Fruit fly (Drosophila melanogaster) whole organism, embryonic: ENCODE measurements around the gene CG1231.

Experiments used
- Abd-B ChIP-seq: fragments of 200-800 bp; sonication (Bioruptor generic); optimal IDR thresholded peaks from 2 replicates; lab custom pipeline; 2018; ENCODE audit warnings: missing biosample characterization, mild to moderate bottlenecking, missing genetic modification characterization, moderate library complexity
- Adf1 ChIP-seq: fragments of 200-800 bp; sonication (Bioruptor generic); IDR thresholded peaks from 2 replicates; pipeline ENCODE4 v1.3.6; 2022; ENCODE audit warnings: missing biosample characterization, missing genetic modification characterization
- Antp ChIP-seq: fragments of 200-800 bp; sonication (Bioruptor generic); optimal IDR thresholded peaks from 3 replicates; lab custom pipeline; 2016; ENCODE audit warnings: missing biosample characterization, missing genetic modification characterization
- Awh ChIP-seq: fragments of 200-800 bp; sonication (Bioruptor generic); IDR thresholded peaks from 2 replicates; pipeline ENCODE4, ENCODE4 v1.3.6; 2022; ENCODE audit warnings: missing biosample characterization, missing genetic modification characterization
- B-H1 ChIP-seq: fragments of 200-800 bp; sonication (Bioruptor generic); IDR thresholded peaks from 3 replicates; pipeline ENCODE4 v1.3.6; 2022; ENCODE audit warnings: missing biosample characterization, missing genetic modification characterization
- CG10147 ChIP-seq: fragments of 200-800 bp; sonication (Bioruptor generic); optimal IDR thresholded peaks from 2 replicates; lab custom pipeline; 2019; ENCODE audit warnings: missing biosample characterization, mild to moderate bottlenecking, missing genetic modification characterization, moderate library complexity
- CG10543 ChIP-seq: fragments of 200-800 bp; sonication (Bioruptor generic); optimal IDR thresholded peaks from 3 replicates; lab custom pipeline; 2017; ENCODE audit warnings: missing biosample characterization, mild to moderate bottlenecking, missing genetic modification characterization, moderate library complexity
- CG11560 ChIP-seq: fragments of 200-800 bp; sonication (Bioruptor generic); IDR thresholded peaks from 3 replicates; pipeline ENCODE4 v1.3.6; 2022; ENCODE audit warnings: missing biosample characterization, missing genetic modification characterization
- CG12744 ChIP-seq: fragments of 200-800 bp; sonication (Bioruptor generic); optimal IDR thresholded peaks from 2 replicates; lab custom pipeline; 2016; ENCODE audit warnings: missing biosample characterization, missing genetic modification characterization
- CG13296 ChIP-seq: fragments of 200-800 bp; sonication (Bioruptor generic); optimal IDR thresholded peaks from 3 replicates; lab custom pipeline; 2018; ENCODE audit warnings: missing biosample characterization, mild to moderate bottlenecking, missing genetic modification characterization
- CG15269 ChIP-seq: fragments of 200-800 bp; sonication (Bioruptor generic); optimal IDR thresholded peaks from 2 replicates; lab custom pipeline; 2018; ENCODE audit warnings: missing biosample characterization, mild to moderate bottlenecking, missing genetic modification characterization, moderate library complexity
- CG15696 ChIP-seq: fragments of 200-800 bp; sonication (Bioruptor generic); optimal IDR thresholded peaks from 2 replicates; lab custom pipeline; 2019; ENCODE audit warnings: missing biosample characterization, mild to moderate bottlenecking, missing genetic modification characterization, moderate library complexity
- CG17328 ChIP-seq: fragments of 200-800 bp; sonication (Bioruptor generic); IDR thresholded peaks from 2 replicates; pipeline ENCODE4 v1.3.6; 2022; ENCODE audit warnings: missing biosample characterization, missing genetic modification characterization
- CG17359 ChIP-seq: fragments of 200-800 bp; sonication (Bioruptor generic); optimal IDR thresholded peaks from 3 replicates; lab custom pipeline; 2018; ENCODE audit warnings: missing biosample characterization, mild to moderate bottlenecking, missing genetic modification characterization, moderate library complexity
- CG17612 ChIP-seq: fragments of 200-800 bp; sonication (Bioruptor generic); IDR thresholded peaks from 2 replicates; pipeline ENCODE4 v1.3.6; 2022; ENCODE audit warnings: missing biosample characterization, missing genetic modification characterization
- CG17802 ChIP-seq: fragments of 200-800 bp; sonication (Bioruptor generic); optimal IDR thresholded peaks from 2 replicates; lab custom pipeline; 2018; ENCODE audit warnings: missing biosample characterization, mild to moderate bottlenecking, missing genetic modification characterization, moderate library complexity
- CG18476 ChIP-seq: fragments of 200-800 bp; sonication (Bioruptor generic); optimal IDR thresholded peaks from 2 replicates; lab custom pipeline; 2016; ENCODE audit warnings: missing biosample characterization, mild to moderate bottlenecking, missing genetic modification characterization
- CG4282 ChIP-seq: fragments of 200-800 bp; sonication (Bioruptor generic); optimal IDR thresholded peaks from 2 replicates; lab custom pipeline; 2016; ENCODE audit warnings: missing biosample characterization, missing genetic modification characterization
- CG8944 ChIP-seq: fragments of 200-800 bp; sonication (Bioruptor generic); optimal IDR thresholded peaks from 3 replicates; lab custom pipeline; 2016; ENCODE audit warnings: missing biosample characterization, missing genetic modification characterization
- CG9727 ChIP-seq: fragments of 200-800 bp; sonication (Bioruptor generic); optimal IDR thresholded peaks from 3 replicates; lab custom pipeline; 2017; ENCODE audit warnings: missing biosample characterization, mild to moderate bottlenecking, missing genetic modification characterization
- D ChIP-seq, 2 experiments: fragments of 200-800 bp in 1 of 2; fragments of >200 bp in 1 of 2; sonication (Bioruptor generic) in 1 of 2; optimal IDR thresholded peaks; 2 replicates in 1 of 2; 3 replicates in 1 of 2; lab custom pipeline; 2017; ENCODE audit warnings: mild to moderate bottlenecking in 1 of 2, missing biosample characterization in 1 of 2, missing genetic modification characterization in 1 of 2, missing genetic modification reagents in 1 of 2
- Gsc ChIP-seq: fragments of 200-800 bp; sonication (Bioruptor generic); IDR thresholded peaks from 2 replicates; pipeline ENCODE4 v1.3.6; 2022; ENCODE audit warnings: missing biosample characterization, missing genetic modification characterization
- Hr78 ChIP-seq, 2 experiments: fragments of 200-800 bp in 1 of 2; fragments of >200 bp in 1 of 2; sonication (Bioruptor generic) in 1 of 2; optimal IDR thresholded peaks; 2 replicates each; lab custom pipeline; 2017 to 2019; ENCODE audit warnings: missing biosample characterization in 2 of 2, missing genetic modification characterization in 2 of 2, mild to moderate bottlenecking in 1 of 2, moderate library complexity in 1 of 2
- Lhr ChIP-seq: fragments of 200-800 bp; sonication (Bioruptor generic); optimal IDR thresholded peaks from 3 replicates; lab custom pipeline; 2017; ENCODE audit warnings: mild to moderate bottlenecking, missing biosample characterization, missing genetic modification reagents, missing genetic modification characterization
- MESR4 ChIP-seq: fragments of 200-800 bp; sonication (Bioruptor generic); optimal IDR thresholded peaks from 2 replicates; lab custom pipeline; 2018; ENCODE audit warnings: missing biosample characterization, mild to moderate bottlenecking, missing genetic modification characterization, moderate library complexity
- Meics ChIP-seq: fragments of 200-800 bp; sonication (Bioruptor generic); optimal IDR thresholded peaks from 2 replicates; lab custom pipeline; 2017; ENCODE audit warnings: missing biosample characterization, mild to moderate bottlenecking, missing genetic modification characterization
- NC2β ChIP-seq: fragments of 200-800 bp; sonication (Bioruptor generic); optimal IDR thresholded peaks from 2 replicates; lab custom pipeline; 2016; ENCODE audit warnings: missing biosample characterization, missing genetic modification characterization
- YL-1 ChIP-seq: fragments of 200-800 bp; sonication (Bioruptor generic); optimal IDR thresholded peaks from 3 replicates; lab custom pipeline; 2017; ENCODE audit warnings: missing biosample characterization, mild to moderate bottlenecking, missing genetic modification characterization
- ab ChIP-seq: fragments of 200-800 bp; sonication (Bioruptor generic); optimal IDR thresholded peaks from 2 replicates; lab custom pipeline; 2016; ENCODE audit warnings: missing biosample characterization, missing genetic modification characterization
- amos ChIP-seq: fragments of 200-800 bp; sonication (Bioruptor generic); IDR thresholded peaks from 2 replicates; pipeline ENCODE4 v1.3.6; 2022; ENCODE audit warnings: missing biosample characterization, missing genetic modification characterization; ENCODE audit not compliant: partially characterized antibody
- bowl ChIP-seq: fragments of 200-800 bp; sonication (Bioruptor generic); IDR thresholded peaks from 2 replicates; pipeline ENCODE4 v1.3.6; 2022; ENCODE audit warnings: missing biosample characterization, missing genetic modification characterization
- btn ChIP-seq: fragments of 200-800 bp; sonication (Bioruptor generic); optimal IDR thresholded peaks from 2 replicates; lab custom pipeline; 2016; ENCODE audit warnings: missing biosample characterization, missing genetic modification characterization
- gem ChIP-seq: fragments of 200-800 bp; sonication (Bioruptor generic); optimal IDR thresholded peaks from 2 replicates; lab custom pipeline; 2019; ENCODE audit warnings: missing biosample characterization, mild to moderate bottlenecking, missing genetic modification characterization, moderate library complexity
- grau ChIP-seq: fragments of 200-800 bp; optimal IDR thresholded peaks from 3 replicates; lab custom pipeline; 2019; ENCODE audit warnings: missing biosample characterization, mild to moderate bottlenecking, missing genetic modification characterization, moderate library complexity
- grn ChIP-seq: fragments of 200-800 bp; sonication (Bioruptor generic); optimal IDR thresholded peaks from 3 replicates; lab custom pipeline; 2017; ENCODE audit warnings: missing biosample characterization, missing genetic modification characterization
- ham ChIP-seq: fragments of 200-800 bp; sonication (Bioruptor generic); IDR thresholded peaks from 2 replicates; pipeline ENCODE4 v1.3.6; 2022; ENCODE audit warnings: missing biosample characterization, missing genetic modification characterization
- jing ChIP-seq: fragments of 200-800 bp; sonication (Bioruptor generic); optimal IDR thresholded peaks from 2 replicates; lab custom pipeline; 2018; ENCODE audit warnings: missing biosample characterization, mild to moderate bottlenecking, missing genetic modification characterization
- kay ChIP-seq: fragments of 200-800 bp; sonication (Bioruptor generic); optimal IDR thresholded peaks from 2 replicates; lab custom pipeline; 2016; ENCODE audit warnings: missing biosample characterization, missing genetic modification characterization
- knrl ChIP-seq: fragments of 200-800 bp; sonication (Bioruptor generic); IDR thresholded peaks from 3 replicates; pipeline ENCODE4 v1.3.6; 2022; ENCODE audit warnings: missing biosample characterization, missing genetic modification characterization; ENCODE audit not compliant: partially characterized antibody
- nerfin-1 ChIP-seq: fragments of 200-800 bp; sonication (Bioruptor generic); optimal IDR thresholded peaks from 3 replicates; lab custom pipeline; 2019; ENCODE audit warnings: missing biosample characterization, mild to moderate bottlenecking, missing genetic modification characterization, moderate library complexity
- nerfin-2 ChIP-seq: fragments of 200-800 bp; sonication (Bioruptor generic); IDR thresholded peaks from 2 replicates; pipeline ENCODE4 v1.3.6; 2022; ENCODE audit warnings: missing biosample characterization, missing genetic modification characterization; ENCODE audit not compliant: partially characterized antibody
- sima ChIP-seq: fragments of 200-800 bp; sonication (Bioruptor generic); optimal IDR thresholded peaks from 2 replicates; lab custom pipeline; 2016; ENCODE audit warnings: missing biosample characterization, missing genetic modification characterization
- tap ChIP-seq: fragments of 200-800 bp; optimal IDR thresholded peaks from 3 replicates; lab custom pipeline; 2019; ENCODE audit warnings: missing biosample characterization, mild to moderate bottlenecking, missing genetic modification characterization, moderate library complexity
- tio ChIP-seq: fragments of 200-800 bp; sonication (Bioruptor generic); optimal IDR thresholded peaks from 2 replicates; lab custom pipeline; 2017; ENCODE audit warnings: missing biosample characterization, missing genetic modification characterization, inconsistent platforms
- tll ChIP-seq, 2 experiments: fragments of 200-800 bp in 1 of 2; fragments of >200 bp in 1 of 2; sonication (Bioruptor generic) in 1 of 2; optimal IDR thresholded peaks; 2 replicates each; lab custom pipeline; 2017 to 2019; ENCODE audit warnings: missing biosample characterization in 2 of 2, missing genetic modification characterization in 2 of 2, mild to moderate bottlenecking in 1 of 2, moderate library complexity in 1 of 2
- usp ChIP-seq: fragments of >200 bp; optimal IDR thresholded peaks from 2 replicates; lab custom pipeline; 2017; ENCODE audit warnings: missing biosample characterization, missing genetic modification characterization
- zfh2 ChIP-seq: fragments of 200-800 bp; sonication (Bioruptor generic); optimal IDR thresholded peaks from 2 replicates; lab custom pipeline; 2016; ENCODE audit warnings: missing biosample characterization, missing genetic modification characterization

The CG1231 gene

dm6 chr3L:377222-378071, 21.2 kb downstream of the CG1231 start (continued):
- no peak for TF ChIP-seq tll (GFP tag; optimal IDR thresholded peaks at IDR 0.05; lab: Kevin White, UChicago)
- no peak for TF ChIP-seq CG17612
- TF ChIP-seq grau (tag; lab: Kevin White, UChicago) = peak; percentile 93
- TF ChIP-seq knrl (GFP tag; lab: Robert Waterston, UW) = no peak
- TF ChIP-seq nerfin-1 = peak; percentile 85
- TF ChIP-seq ab (GFP tag; lab: Kevin White, UChicago) = no peak
- peak; percentile 33 for TF ChIP-seq kay (GFP tag; lab: Kevin White, UChicago)
- no peak for TF ChIP-seq CG12744
- peak; percentile 48; the same call in 2 of the 3 replicates for TF ChIP-seq B-H1 (GFP tag; lab: Robert Waterston, UW)
- peak; percentile 92 for TF ChIP-seq CG10543 (GFP tag; lab: Kevin White, UChicago)
- TF ChIP-seq Abd-B (GFP tag; lab: Kevin White, UChicago) = peak; percentile 65
- no peak for TF ChIP-seq bowl (GFP tag; lab: Robert Waterston, UW)
- TF ChIP-seq gem (tag; lab: Kevin White, UChicago) = peak; percentile 97
- peak; percentile 95 for TF ChIP-seq CG9727
- peak; percentile 93 for TF ChIP-seq CG15696 (tag; lab: Kevin White, UChicago)
- TF ChIP-seq nerfin-2 (GFP tag; lab: Robert Waterston, UW) = 0 out of 2 replicates have a peak, but pooled peaks have one; percentile 47
- peak; percentile 95 for TF ChIP-seq Meics (GFP tag; lab: Kevin White, UChicago)
- TF ChIP-seq CG15269 (tag; lab: Kevin White, UChicago) = peak; percentile 93
- TF ChIP-seq CG11560 (tag; lab: Robert Waterston, UW) = peak; percentile 51; the same call in 2 of the 3 replicates
- TF ChIP-seq grn (GFP tag; lab: Kevin White, UChicago) = no peak
- TF ChIP-seq jing = no peak
- peak; percentile 73 for TF ChIP-seq CG17328 (GFP tag; lab: Robert Waterston, UW)
- TF ChIP-seq YL-1 (GFP tag; lab: Kevin White, UChicago) = peak; percentile 84
- peak; percentile 79 for TF ChIP-seq CG18476 (GFP tag; lab: Kevin White, UChicago)
- peak; percentile 67 for TF ChIP-seq Awh
- peak; percentile 14 for TF ChIP-seq MESR4 (GFP tag; lab: Kevin White, UChicago)
- TF ChIP-seq Adf1 (GFP tag; lab: Robert Waterston, UW) = peak; percentile 6; the same call in 1 of the 2 replicates
- no peak for TF ChIP-seq amos (GFP tag; lab: Robert Waterston, UW)
- no peak for TF ChIP-seq sima (GFP tag; lab: Kevin White, UChicago)
- TF ChIP-seq CG10147 (GFP tag; lab: Kevin White, UChicago) = peak; percentile 95
- TF ChIP-seq D (optimal IDR thresholded peaks at IDR 0.05; lab: Kevin White, UChicago) = no peak
- peak; percentile 84 for TF ChIP-seq D (GFP tag; optimal IDR thresholded peaks at IDR 0.05; lab: Kevin White, UChicago)
- no peak for TF ChIP-seq Antp (GFP tag; lab: Kevin White, UChicago)
- no peak for TF ChIP-seq CG8944 (GFP tag; lab: Kevin White, UChicago)
- TF ChIP-seq usp = no peak
- peak; percentile 75 for TF ChIP-seq Lhr (GFP tag; lab: Kevin White, UChicago)
- no peak for TF ChIP-seq NC2β (GFP tag; lab: Kevin White, UChicago)
- TF ChIP-seq ham = 0 out of 2 replicates have a peak, but pooled peaks have one; percentile 23
- TF ChIP-seq CG17359 (tag; lab: Kevin White, UChicago) = peak; percentile 91
- peak; percentile 96 for TF ChIP-seq CG13296 (GFP tag; lab: Kevin White, UChicago)
- peak; percentile 87 for TF ChIP-seq tap
- TF ChIP-seq tio = peak; percentile 83
- TF ChIP-seq btn (GFP tag; lab: Kevin White, UChicago) = no peak
- no peak for TF ChIP-seq CG4282 (GFP tag; lab: Kevin White, UChicago)
- TF ChIP-seq CG17802 = peak; percentile 40
- peak; percentile 42 for TF ChIP-seq zfh2 (GFP tag; lab: Kevin White, UChicago)
- TF ChIP-seq Gsc (GFP tag; lab: Robert Waterston, UW) = no peak
- TF ChIP-seq Hr78 (GFP tag; optimal IDR thresholded peaks at IDR 0.05; lab: Kevin White, UChicago) = peak in 1 of 2 experiments; percentile 75
